Worm (Caenorhabditis elegans) whole organism, late embryonic: ENCODE results near the gene Y71H2B.8.

Experiments
- C08G9.2 ChIP-seq: sonication (generic microtip); optimal IDR thresholded peaks from 2 replicates; lab custom pipeline; 2016; ENCODE audit warnings: mild to moderate bottlenecking, missing genetic modification characterization, moderate library complexity, missing compliant biosample characterization
- F13H6.1 ChIP-seq: sonication (generic microtip); optimal IDR thresholded peaks from 2 replicates; lab custom pipeline; 2016; ENCODE audit warnings: missing genetic modification characterization, missing compliant biosample characterization
- Y22D7AL.16 ChIP-seq: sonication (generic microtip); optimal IDR thresholded peaks from 2 replicates; lab custom pipeline; 2016; ENCODE audit warnings: missing genetic modification characterization, missing compliant biosample characterization
- ahr-1 ChIP-seq: sonication (generic microtip); optimal IDR thresholded peaks from 2 replicates; lab custom pipeline; 2016; ENCODE audit warnings: missing genetic modification characterization, missing compliant biosample characterization
- ceh-14 ChIP-seq: sonication (generic microtip); optimal IDR thresholded peaks from 2 replicates; lab custom pipeline; 2016; ENCODE audit warnings: missing genotype, missing genetic modification characterization, missing compliant biosample characterization
- ceh-18 ChIP-seq: sonication (generic microtip); optimal IDR thresholded peaks from 2 replicates; lab custom pipeline; 2016; ENCODE audit warnings: missing genetic modification characterization, missing compliant biosample characterization
- ceh-19 ChIP-seq: fragments of 200-800 bp; sonication (Bioruptor generic); optimal IDR thresholded peaks from 2 replicates; lab custom pipeline; 2018; ENCODE audit warnings: mild to moderate bottlenecking, missing genetic modification characterization, missing compliant biosample characterization
- ceh-2 ChIP-seq: sonication (generic microtip); optimal IDR thresholded peaks from 2 replicates; lab custom pipeline; 2016; ENCODE audit warnings: missing genotype, missing genetic modification characterization, missing compliant biosample characterization
- ceh-22 ChIP-seq: sonication (generic microtip); optimal IDR thresholded peaks from 2 replicates; lab custom pipeline; 2017; ENCODE audit warnings: missing biosample characterization, missing genetic modification characterization
- ceh-30 ChIP-seq: fragments of 150-350 bp; optimal IDR thresholded peaks from 2 replicates; lab custom pipeline; 2014; ENCODE audit warnings: missing biosample characterization, missing genetic modification characterization
- ceh-31 ChIP-seq: sonication (generic microtip); optimal IDR thresholded peaks from 2 replicates; lab custom pipeline; 2016; ENCODE audit warnings: missing genetic modification characterization, missing compliant biosample characterization
- ceh-34 ChIP-seq: sonication (generic microtip); optimal IDR thresholded peaks from 2 replicates; lab custom pipeline; 2016; ENCODE audit warnings: mild to moderate bottlenecking, missing genetic modification characterization, missing compliant biosample characterization
- ceh-48 ChIP-seq: sonication (generic microtip); optimal IDR thresholded peaks from 2 replicates; lab custom pipeline; 2016; ENCODE audit warnings: missing genetic modification characterization, inconsistent platforms, missing compliant biosample characterization
- dmd-4 ChIP-seq: sonication (generic microtip); optimal IDR thresholded peaks from 2 replicates; lab custom pipeline; 2016; ENCODE audit warnings: borderline replicate concordance, missing genetic modification characterization, missing compliant biosample characterization
- dve-1 ChIP-seq: sonication (generic microtip); optimal IDR thresholded peaks from 2 replicates; lab custom pipeline; 2017; ENCODE audit warnings: antibody characterized with exemption, mild to moderate bottlenecking, missing genetic modification characterization, missing compliant biosample characterization
- elt-4 ChIP-seq: sonication (generic microtip); optimal IDR thresholded peaks from 2 replicates; lab custom pipeline; 2016; ENCODE audit warnings: missing genetic modification characterization, missing compliant biosample characterization
- eyg-1 ChIP-seq: sonication (generic microtip); optimal IDR thresholded peaks from 2 replicates; lab custom pipeline; 2016; ENCODE audit warnings: missing genotype, missing genetic modification characterization, missing compliant biosample characterization
- fkh-6 ChIP-seq: sonication (generic microtip); optimal IDR thresholded peaks from 2 replicates; lab custom pipeline; 2016; ENCODE audit warnings: missing genetic modification characterization, missing compliant biosample characterization
- hlh-15 ChIP-seq: sonication (generic microtip); optimal IDR thresholded peaks from 2 replicates; lab custom pipeline; 2016; ENCODE audit warnings: missing genetic modification characterization, missing compliant biosample characterization
- hlh-8 ChIP-seq: sonication (generic microtip); optimal IDR thresholded peaks from 2 replicates; lab custom pipeline; 2016; ENCODE audit warnings: missing genotype, missing genetic modification characterization, missing compliant biosample characterization
- lin-11 ChIP-seq: fragments of 200-800 bp; sonication (Bioruptor generic); optimal IDR thresholded peaks from 2 replicates; lab custom pipeline; 2018; ENCODE audit warnings: mild to moderate bottlenecking, missing genetic modification characterization, missing compliant biosample characterization
- nfya-1 ChIP-seq: sonication (generic microtip); optimal IDR thresholded peaks from 2 replicates; lab custom pipeline; 2017; ENCODE audit warnings: missing genetic modification characterization, mild to moderate bottlenecking, missing compliant biosample characterization, antibody characterized with exemption, moderate library complexity
- nhr-232 ChIP-seq: sonication (generic microtip); optimal IDR thresholded peaks from 2 replicates; lab custom pipeline; 2016; ENCODE audit warnings: missing genetic modification characterization, missing compliant biosample characterization
- npax-4 ChIP-seq: sonication (generic microtip); optimal IDR thresholded peaks from 2 replicates; lab custom pipeline; 2016; ENCODE audit warnings: missing genetic modification characterization, missing compliant biosample characterization
- pag-3 ChIP-seq: sonication (generic microtip); optimal IDR thresholded peaks from 2 replicates; lab custom pipeline; 2016; ENCODE audit warnings: missing compliant biosample characterization, missing genetic modification characterization, borderline replicate concordance
- ref-2 ChIP-seq: sonication (generic microtip); optimal IDR thresholded peaks from 2 replicates; lab custom pipeline; 2016; ENCODE audit warnings: missing genetic modification characterization, missing compliant biosample characterization
- sdc-2 ChIP-seq: sonication (generic microtip); optimal IDR thresholded peaks from 2 replicates; lab custom pipeline; 2016; ENCODE audit warnings: missing genotype, missing genetic modification characterization, missing compliant biosample characterization
- syd-9 ChIP-seq: sonication (generic microtip); optimal IDR thresholded peaks from 2 replicates; lab custom pipeline; 2016; ENCODE audit warnings: mild to moderate bottlenecking, missing genetic modification characterization, moderate library complexity, missing compliant biosample characterization
- tbx-2 ChIP-seq: sonication (generic microtip); optimal IDR thresholded peaks from 2 replicates; lab custom pipeline; 2016; ENCODE audit warnings: missing genetic modification characterization, missing compliant biosample characterization
- tbx-7 ChIP-seq: sonication (generic microtip); optimal IDR thresholded peaks from 2 replicates; lab custom pipeline; 2016; ENCODE audit warnings: missing genotype, missing genetic modification characterization, missing compliant biosample characterization
- ttx-3 ChIP-seq: sonication (generic microtip); optimal IDR thresholded peaks from 2 replicates; lab custom pipeline; 2016; ENCODE audit warnings: missing genetic modification reagents, missing genetic modification characterization, missing compliant biosample characterization
- unc-3 ChIP-seq, 2 experiments: fragments of 200-800 bp in 1 of 2; sonication (Bioruptor generic) in 1 of 2; sonication (generic microtip) in 1 of 2; conservative IDR thresholded peaks in 1 of 2; optimal IDR thresholded peaks in 1 of 2; 2 replicates each; pipeline versions ENCODE4 v1.3.6 to Lab custom; 2016 to 2022; ENCODE audit warnings: missing compliant biosample characterization in 2 of 2, missing genetic modification characterization in 2 of 2, missing genetic modification reagents in 1 of 2
- unc-42 ChIP-seq: sonication (generic microtip); optimal IDR thresholded peaks from 2 replicates; lab custom pipeline; 2016; ENCODE audit warnings: missing genotype, missing genetic modification characterization, missing compliant biosample characterization
- zip-5 ChIP-seq: sonication (generic microtip); optimal IDR thresholded peaks from 2 replicates; lab custom pipeline; 2016; ENCODE audit warnings: missing genetic modification characterization, missing compliant biosample characterization

The Y71H2B.8 gene

ce11 chrIII:2535122-2535521 is 44.0 kb upstream of the Y71H2B.8 start:
- TF ChIP-seq pag-3 (no peak), syd-9 (peak; percentile 49), ceh-2 (tag; lab: Kevin White, UChicago) (peak; percentile 7), dmd-4 (tag; lab: Kevin White, UChicago) (no peak), tbx-7 (tag; lab: Kevin White, UChicago) (peak; percentile 3), ceh-31 (tag; lab: Kevin White, UChicago) (peak; percentile 68), unc-42 (tag; lab: Kevin White, UChicago) (peak; percentile 48), ceh-48 (peak; percentile 86), tbx-2 (tag; lab: Kevin White, UChicago) (peak; percentile 22), nfya-1 (tag; lab: Kevin White, UChicago) (peak; percentile 43), ref-2 (tag; lab: Kevin White, UChicago) (peak; percentile 58), ceh-18 (tag; lab: Kevin White, UChicago) (peak; percentile 34), hlh-8 (no peak), C08G9.2 (tag; lab: Kevin White, UChicago) (peak; percentile 23), zip-5 (no peak), ceh-19 (peak; percentile 19), ahr-1 (tag; lab: Kevin White, UChicago) (no peak), ceh-14 (tag; lab: Kevin White, UChicago) (peak; percentile 54), eyg-1 (tag; lab: Kevin White, UChicago) (no peak), ceh-34 (tag; lab: Kevin White, UChicago) (peak; percentile 52)

DNA sequence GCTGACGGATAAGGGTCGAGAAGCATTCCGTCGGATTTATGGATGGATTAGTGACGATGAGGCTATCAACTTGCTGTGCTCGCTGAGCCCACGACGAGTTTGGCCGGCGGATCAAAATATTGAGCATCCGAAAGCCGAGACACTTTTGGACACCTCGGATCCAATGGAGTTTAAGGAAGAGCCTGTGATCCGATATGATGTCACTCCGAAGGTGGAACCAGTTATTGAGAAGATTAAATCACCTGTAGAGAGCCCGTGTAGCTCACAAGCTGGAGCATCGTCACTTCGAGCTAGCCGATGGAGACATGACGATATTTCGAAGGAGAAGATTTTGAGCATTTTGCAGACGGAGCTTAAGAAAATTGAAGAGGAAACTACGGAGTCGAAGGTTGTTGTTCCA is 38.6 kb upstream of the Y71H2B.8 start:
- no peak for TF ChIP-seq nfya-1 (tag; lab: Kevin White, UChicago)
- TF ChIP-seq dve-1, result no peak
- no peak for TF ChIP-seq nhr-232 (tag; lab: Kevin White, UChicago)
- no peak for TF ChIP-seq fkh-6 (tag; lab: Kevin White, UChicago)
- TF ChIP-seq Y22D7AL.16, result no peak
- no peak for TF ChIP-seq ahr-1 (tag; lab: Kevin White, UChicago)
- TF ChIP-seq npax-4 (tag; lab: Kevin White, UChicago), result no peak
- no peak for TF ChIP-seq ceh-30 (tag; lab: Kevin White, UChicago)
- TF ChIP-seq tbx-7 (tag; lab: Kevin White, UChicago), result no peak
- no peak for TF ChIP-seq lin-11 (tag; lab: Kevin White, UChicago)
- TF ChIP-seq F13H6.1 (tag; lab: Kevin White, UChicago), result no peak
- no peak for TF ChIP-seq unc-3 (GFP tag; conservative IDR thresholded peaks at IDR 0.05; lab: Robert Waterston, UW)
- TF ChIP-seq unc-3 (tag; optimal IDR thresholded peaks at IDR 0.05; lab: Kevin White, UChicago), result no peak

- TF ChIP-seq nfya-1 (tag; lab: Kevin White, UChicago), result peak; percentile 72
- no peak for TF ChIP-seq elt-4 (tag; lab: Kevin White, UChicago)
- TF ChIP-seq, all 69 proteins: peak for 1
Observed at ce11 chrIII:2546298-2546697, 32.8 kb upstream of the Y71H2B.8 start.

DNA sequence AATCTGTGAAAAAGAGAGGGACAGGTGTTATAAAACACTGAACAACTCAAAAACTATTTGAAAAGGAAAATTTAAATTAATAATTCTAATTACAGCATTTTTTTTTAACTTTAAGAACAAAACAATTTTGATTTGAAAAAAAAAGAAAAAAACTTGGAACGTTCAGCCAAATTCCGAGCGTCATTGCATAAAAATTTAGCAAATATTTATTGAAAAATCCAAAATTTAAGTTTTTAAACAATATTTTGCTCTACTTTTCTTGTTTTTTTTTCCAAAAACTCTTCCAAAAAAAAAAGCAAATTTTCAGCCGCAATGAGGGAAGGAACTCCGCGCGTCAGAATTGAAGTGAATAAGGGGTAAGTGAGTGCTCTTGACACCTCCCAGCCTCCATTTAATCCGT is 29.5 kb upstream of the Y71H2B.8 start, which contains the start of gene feh-1:
TSS of gene feh-1 (plus strand) at position 301 of the 400 bp plus-strand sequence.
- TF ChIP-seq unc-3 (GFP tag; conservative IDR thresholded peaks at IDR 0.05; lab: Robert Waterston, UW), result no peak
- no peak for TF ChIP-seq unc-3 (tag; optimal IDR thresholded peaks at IDR 0.05; lab: Kevin White, UChicago)
- no peak for TF ChIP-seq ceh-22 (tag; lab: Kevin White, UChicago)
- TF ChIP-seq tbx-7 (tag; lab: Kevin White, UChicago), result no peak
- no peak for TF ChIP-seq hlh-15 (tag; lab: Kevin White, UChicago)
- no peak for TF ChIP-seq lin-11 (tag; lab: Kevin White, UChicago)
- TF ChIP-seq eyg-1 (tag; lab: Kevin White, UChicago), result no peak
- no peak for TF ChIP-seq elt-4 (tag; lab: Kevin White, UChicago)
- TF ChIP-seq ttx-3 (tag; lab: Kevin White, UChicago), result no peak
- no peak for TF ChIP-seq sdc-2 (tag; lab: Kevin White, UChicago)
- TF ChIP-seq, all 69 proteins: peak for 0
